Fruit fly (Drosophila melanogaster) whole organism, embryonic: ENCODE data around the gene CG1233.

Source experiments
- CG15073 ChIP-seq: fragments of 200-800 bp; sonication (Bioruptor generic); optimal IDR thresholded peaks from 2 replicates; lab custom pipeline; 2016; ENCODE audit warnings: missing biosample characterization, missing genetic modification characterization
- CG1603 ChIP-seq: fragments of 200-800 bp; sonication (Bioruptor generic); optimal IDR thresholded peaks from 2 replicates; lab custom pipeline; 2019; ENCODE audit warnings: missing biosample characterization, mild to moderate bottlenecking, missing genetic modification characterization, moderate library complexity
- CG2202 ChIP-seq: fragments of 200-800 bp; sonication (Bioruptor generic); optimal IDR thresholded peaks from 2 replicates; lab custom pipeline; 2018; ENCODE audit warnings: missing biosample characterization, mild to moderate bottlenecking, missing genetic modification characterization
- E2f2 ChIP-seq: fragments of 200-800 bp; sonication (Bioruptor generic); IDR thresholded peaks from 2 replicates; pipeline ENCODE4 v1.3.6; 2022; ENCODE audit warnings: missing biosample characterization, missing genetic modification characterization
- HLHmδ ChIP-seq: fragments of 200-800 bp; sonication (Bioruptor generic); optimal IDR thresholded peaks from 2 replicates; lab custom pipeline; 2018; ENCODE audit warnings: missing biosample characterization, mild to moderate bottlenecking, missing genetic modification characterization, moderate library complexity
- Hand ChIP-seq: fragments of 200-800 bp; sonication (Bioruptor generic); optimal IDR thresholded peaks from 2 replicates; lab custom pipeline; 2017; ENCODE audit warnings: mild to moderate bottlenecking, missing biosample characterization, missing genetic modification reagents, missing genetic modification characterization
- Mrtf ChIP-seq: fragments of 200-800 bp; sonication (Bioruptor generic); IDR thresholded peaks from 3 replicates; pipeline ENCODE4 v1.3.6; 2022; ENCODE audit warnings: missing biosample characterization, missing genetic modification characterization
- bab2 ChIP-seq: fragments of 200-800 bp; sonication (Bioruptor generic); optimal IDR thresholded peaks from 2 replicates; lab custom pipeline; 2016; ENCODE audit warnings: missing biosample characterization, missing genetic modification characterization
- lbe ChIP-seq: fragments of 200-800 bp; sonication (Bioruptor generic); optimal IDR thresholded peaks from 2 replicates; lab custom pipeline; 2016; ENCODE audit warnings: missing biosample characterization, mild to moderate bottlenecking, missing genetic modification characterization
- stc ChIP-seq: fragments of 200-800 bp; sonication (Bioruptor generic); IDR thresholded peaks from 2 replicates; pipeline ENCODE4 v1.3.6; 2022; ENCODE audit warnings: missing biosample characterization, missing genetic modification characterization
- wor ChIP-seq: fragments of 200-800 bp; sonication (Bioruptor generic); IDR thresholded peaks from 2 replicates; pipeline ENCODE4 v1.3.6; 2022; ENCODE audit warnings: missing biosample characterization, missing genetic modification characterization

dm6 chr3L:339072-339471 lies 22.2 kb upstream of the CG1233 start:
- TF ChIP-seq CG15073 (GFP tag; lab: Kevin White, UChicago) = no peak
- no peak for TF ChIP-seq HLHmδ (GFP tag; lab: Kevin White, UChicago)
- TF ChIP-seq CG2202 = no peak
- no peak for TF ChIP-seq Hand (GFP tag; lab: Kevin White, UChicago)
- no peak for TF ChIP-seq CG1603 (tag; lab: Kevin White, UChicago)
- TF ChIP-seq lbe (GFP tag; lab: Kevin White, UChicago) = no peak
- TF ChIP-seq E2f2 (GFP tag; lab: Robert Waterston, UW) = peak; percentile 35; the same call in 1 of the 2 replicates
- TF ChIP-seq Mrtf (GFP tag; lab: Robert Waterston, UW) = no peak
- no peak for TF ChIP-seq bab2 (GFP tag; lab: Kevin White, UChicago)
- no peak for TF ChIP-seq stc (GFP tag; lab: Robert Waterston, UW)
- TF ChIP-seq wor (GFP tag; lab: Robert Waterston, UW) = no peak
